Worm (Caenorhabditis elegans): ENCODE data around the gene bath-31.

bath-31 gene

ce11 chrII:3682770-3683234, 49.0 kb upstream of the bath-31 start, which contains the start of gene F19B10.1 (continued):
- peak; percentile 66 for TF ChIP-seq attf-5 (GFP tag; optimal IDR thresholded peaks at IDR 0.05)
- no peak for TF ChIP-seq T26A5.8 (tag; optimal IDR thresholded peaks at IDR 0.05)
- TF ChIP-seq unc-130 (GFP tag; optimal IDR thresholded peaks at IDR 0.05): no peak
- no peak for TF ChIP-seq ceh-91 (GFP tag; IDR thresholded peaks at IDR 0.05)
- TF ChIP-seq rcor-1 (GFP tag; IDR thresholded peaks at IDR 0.05): no peak
- TF ChIP-seq Y56A3A.18 (GFP tag; IDR thresholded peaks at IDR 0.05): no peak
- no peak for TF ChIP-seq athp-1 (tag; optimal IDR thresholded peaks at IDR 0.05)
- TF ChIP-seq tbp1 (GFP tag; optimal IDR thresholded peaks at IDR 0.05): peak; percentile 37
- TF ChIP-seq lin-54 (GFP tag; optimal IDR thresholded peaks at IDR 0.05): peak; percentile 80
- no peak for TF ChIP-seq Y79H2A.3 (GFP tag; conservative IDR thresholded peaks at IDR 0.05)
- TF ChIP-seq ceh-100 (GFP tag; IDR thresholded peaks at IDR 0.05): no peak
- TF ChIP-seq F55B11.4 (tag; optimal IDR thresholded peaks at IDR 0.05; ENCODE audit: borderline replicate concordance, insufficient read depth): no peak
- TF ChIP-seq sdz-38 (tag; optimal IDR thresholded peaks at IDR 0.05): no peak
- no peak for TF ChIP-seq mxl-1 (tag; optimal IDR thresholded peaks at IDR 0.05)
- no peak for TF ChIP-seq K11D2.4 (GFP tag; IDR thresholded peaks at IDR 0.05)
- no peak for TF ChIP-seq lin-26 (GFP tag; IDR thresholded peaks at IDR 0.05)
- 0 out of 2 replicates have a peak, but pooled peaks have one; percentile 44 for TF ChIP-seq dox-1 (GFP tag; IDR thresholded peaks at IDR 0.05)

DNA sequence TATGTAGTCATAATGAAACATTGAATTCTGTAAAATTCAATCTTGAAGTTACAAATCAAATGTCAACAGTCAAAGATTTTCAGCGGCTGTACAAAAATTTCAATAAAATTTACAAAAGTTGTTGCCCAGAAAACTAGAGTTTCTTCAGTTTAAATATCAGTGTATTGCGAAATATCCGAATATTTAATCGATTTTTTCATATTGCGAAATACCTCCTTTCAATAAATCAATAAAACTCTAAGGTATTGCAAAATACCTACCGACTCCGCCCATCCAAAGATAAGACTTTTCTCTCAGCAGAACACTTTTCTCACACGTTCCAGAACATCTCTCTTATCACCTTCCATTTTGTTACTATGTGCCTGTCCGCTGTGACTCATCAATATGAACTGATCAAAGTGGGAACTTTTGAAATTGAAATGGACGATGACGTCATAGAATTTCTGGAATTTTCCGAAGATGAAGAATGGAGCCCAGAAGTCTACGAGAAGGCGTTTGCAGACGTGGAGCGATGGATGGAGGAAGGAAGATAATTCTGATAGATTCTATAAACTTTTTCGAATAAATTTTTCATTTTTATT, 47.2 kb upstream of the bath-31 start:
- TF ChIP-seq cebp-1 (GFP tag; IDR thresholded peaks at IDR 0.05) (peak; percentile 95), cebp-1 (tag; optimal IDR thresholded peaks at IDR 0.05) (peak; percentile 99), nhr-80 (tag; optimal IDR thresholded peaks at IDR 0.05) (peak; percentile 4), hlh-12 (tag; optimal IDR thresholded peaks at IDR 0.05) (no peak), K11D2.4 (GFP tag; IDR thresholded peaks at IDR 0.05) (no peak), atf-7 (tag; optimal IDR thresholded peaks at IDR 0.05) (peak; percentile 64), mes-4 (tag; optimal IDR thresholded peaks at IDR 0.05) (no peak), Y95B8A.8 (GFP tag; IDR thresholded peaks at IDR 0.05) (no peak), lin-40 (tag; optimal IDR thresholded peaks at IDR 0.05) (no peak), nfyb-1 (GFP tag; IDR thresholded peaks at IDR 0.05) (0 out of 2 replicates have a peak, but pooled peaks have one; percentile 55), attf-3 (GFP tag; conservative IDR thresholded peaks at IDR 0.05) (no peak), ztf-25 (GFP tag; IDR thresholded peaks at IDR 0.05) (no peak), athp-1 (tag; optimal IDR thresholded peaks at IDR 0.05) (no peak)

DNA sequence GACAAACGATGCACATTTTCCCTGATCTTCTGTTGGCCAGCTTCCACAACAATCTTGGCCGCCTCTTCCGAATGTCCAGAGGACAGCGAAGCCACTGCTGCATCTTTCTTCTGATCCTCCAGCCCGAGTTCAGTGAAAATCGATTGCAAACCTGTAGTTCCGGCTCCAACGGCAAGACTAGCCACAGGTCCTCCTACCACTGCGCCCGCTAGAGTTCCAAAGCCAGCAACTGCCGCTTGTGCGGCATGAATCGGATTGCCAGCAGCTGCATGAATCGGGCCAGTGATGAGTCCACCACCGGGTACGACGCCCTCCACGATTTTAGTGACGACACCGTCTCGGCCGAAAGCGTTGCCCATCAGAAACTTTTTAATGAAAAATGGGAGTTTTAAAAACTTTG, 43.4 kb upstream of the bath-31 start, which contains the start of gene ifas-1:
Gene ifas-1 (minus strand): TSS at position 387 of the 400 bp plus-strand sequence.
- TF ChIP-seq rec-8 (tag; optimal IDR thresholded peaks at IDR 0.05) (no peak), ztf-26 (tag; optimal IDR thresholded peaks at IDR 0.05) (no peak), ceh-58 (GFP tag; IDR thresholded peaks at IDR 0.05) (0 out of 2 replicates have a peak, but pooled peaks have one; percentile 21), B0019.2 (GFP tag; conservative IDR thresholded peaks at IDR 0.05) (no peak), T26A5.8 (tag; optimal IDR thresholded peaks at IDR 0.05) (no peak), egrh-3 (GFP tag; IDR thresholded peaks at IDR 0.05) (peak; percentile 27; the same call in 1 of the 2 replicates), Y95B8A.8 (GFP tag; IDR thresholded peaks at IDR 0.05) (no peak), ztf-22 (GFP tag; optimal IDR thresholded peaks at IDR 0.05) (no peak), K11D2.4 (GFP tag; IDR thresholded peaks at IDR 0.05) (0 out of 2 replicates have a peak, but pooled peaks have one; percentile 30), dpl-1 (GFP tag; optimal IDR thresholded peaks at IDR 0.05) (no peak), attf-6 (GFP tag; IDR thresholded peaks at IDR 0.05) (no peak), nhr-120 (GFP tag; IDR thresholded peaks at IDR 0.05) (no peak), F22D6.2 (tag; optimal IDR thresholded peaks at IDR 0.05) (no peak), hlh-26 (GFP tag; conservative IDR thresholded peaks at IDR 0.05) (no peak), ztf-18 (tag; optimal IDR thresholded peaks at IDR 0.05) (no peak), mel-28 (tag; optimal IDR thresholded peaks at IDR 0.05; ENCODE audit: borderline replicate concordance) (no peak), zfh-2 (GFP tag; conservative IDR thresholded peaks at IDR 0.05) (peak; percentile 73), chd-7 (tag; optimal IDR thresholded peaks at IDR 0.05) (no peak), him-1 (tag; optimal IDR thresholded peaks at IDR 0.05) (no peak), athp-1 (tag; optimal IDR thresholded peaks at IDR 0.05) (no peak), K12H6.12 (tag; optimal IDR thresholded peaks at IDR 0.05) (no peak)

Measured in whole organism, young adult.